Worm (Caenorhabditis elegans) whole organism, mixed stage, embryonic: ENCODE results near the gene srt-52.

ENCODE experiments used
- ces-1 ChIP-seq: fragments of 150-350 bp; optimal IDR thresholded peaks from 2 replicates; lab custom pipeline; 2014; ENCODE audit warnings: missing biosample characterization, missing genetic modification reagents, missing genetic modification characterization
- elt-1 ChIP-seq: sonication (generic microtip); optimal IDR thresholded peaks from 2 replicates; lab custom pipeline; 2017; ENCODE audit warnings: missing genetic modification characterization, mild to moderate bottlenecking, missing compliant biosample characterization, antibody characterized with exemption, moderate library complexity, borderline replicate concordance; ENCODE audit not compliant: insufficient read depth
- lsy-2 ChIP-seq: fragments of 150-350 bp; optimal IDR thresholded peaks from 2 replicates; lab custom pipeline; 2014; ENCODE audit warnings: missing biosample characterization, missing genetic modification characterization
- mls-2 ChIP-seq: sonication (generic microtip); optimal IDR thresholded peaks from 2 replicates; lab custom pipeline; 2016; ENCODE audit warnings: mild to moderate bottlenecking, missing genetic modification characterization, moderate library complexity, missing compliant biosample characterization
- nhr-12 ChIP-seq: fragments of 150-350 bp; optimal IDR thresholded peaks from 2 replicates; lab custom pipeline; 2014; ENCODE audit warnings: missing biosample characterization, missing genetic modification characterization
- nhr-28 ChIP-seq: fragments of 150-350 bp; optimal IDR thresholded peaks from 2 replicates; lab custom pipeline; 2014; ENCODE audit warnings: missing biosample characterization, missing genetic modification characterization
- nhr-76 ChIP-seq: sonication (generic microtip); optimal IDR thresholded peaks from 2 replicates; lab custom pipeline; 2017; ENCODE audit warnings: missing biosample characterization, missing genetic modification characterization
- pha-4 ChIP-seq: fragments of 150-350 bp; optimal IDR thresholded peaks from 2 replicates; lab custom pipeline; 2018; ENCODE audit warnings: missing biosample characterization, missing genetic modification reagents, missing genetic modification characterization
- snpc-4 ChIP-seq: fragments of 150-350 bp; optimal IDR thresholded peaks from 2 replicates; lab custom pipeline; 2014; ENCODE audit warnings: missing biosample characterization, missing genetic modification characterization
- unc-39 ChIP-seq: fragments of 150-350 bp; optimal IDR thresholded peaks from 2 replicates; lab custom pipeline; 2014; ENCODE audit warnings: missing biosample characterization, missing genetic modification characterization
- unc-62 ChIP-seq: fragments of 150-350 bp; optimal IDR thresholded peaks from 2 replicates; lab custom pipeline; 2014; ENCODE audit warnings: missing biosample characterization, missing genetic modification reagents, missing genetic modification characterization

- TF ChIP-seq unc-62 (GFP tag; lab: Kevin White, UChicago) = no peak
- TF ChIP-seq lsy-2 (tag; lab: Kevin White, UChicago) = peak; percentile 63
- TF ChIP-seq nhr-12 = no peak
- no peak for TF ChIP-seq elt-1
- no peak for TF ChIP-seq nhr-28
- TF ChIP-seq mls-2 (tag; lab: Kevin White, UChicago) = no peak
- TF ChIP-seq nhr-76 = no peak
- TF ChIP-seq pha-4 (tag; lab: Kevin White, UChicago) = peak; percentile 38
- TF ChIP-seq snpc-4 (tag; lab: Kevin White, UChicago) = no peak
- TF ChIP-seq unc-39 (tag; lab: Kevin White, UChicago) = no peak
- TF ChIP-seq ces-1 (GFP tag; lab: Kevin White, UChicago) = peak; percentile 39
Observed at ce11 chrV:104474-104873, 48.6 kb upstream of the srt-52 start, which contains the start of gene picd-1.
